Fruit fly (Drosophila melanogaster) whole organism, pupa: ENCODE data around the gene Mcm7.

Experiments
- CG32121 ChIP-seq: fragments of 200-800 bp; sonication (Bioruptor generic); IDR thresholded peaks from 2 replicates; pipeline ENCODE4 v1.3.6; 2022; ENCODE audit warnings: missing biosample characterization, missing genetic modification characterization
- CG9948 ChIP-seq: fragments of 200-800 bp; sonication (Bioruptor generic); optimal IDR thresholded peaks from 2 replicates; lab custom pipeline; 2018; ENCODE audit warnings: missing biosample characterization, mild to moderate bottlenecking, missing genetic modification characterization, moderate library complexity
- D1 ChIP-seq: fragments of 200-800 bp; sonication (Bioruptor generic); optimal IDR thresholded peaks from 2 replicates; lab custom pipeline; 2018; ENCODE audit warnings: missing biosample characterization, mild to moderate bottlenecking, missing genetic modification characterization, moderate library complexity
- Ets98B ChIP-seq: fragments of 200-800 bp; sonication (Bioruptor generic); IDR thresholded peaks from 2 replicates; pipeline ENCODE4 v1.3.6; 2022; ENCODE audit warnings: missing biosample characterization, missing genetic modification characterization
- Pif1A ChIP-seq: fragments of 200-800 bp; sonication (Bioruptor generic); optimal IDR thresholded peaks from 3 replicates; lab custom pipeline; 2016; ENCODE audit warnings: missing biosample characterization, missing genetic modification characterization
- Snoo ChIP-seq: fragments of 200-800 bp; sonication (Bioruptor generic); optimal IDR thresholded peaks from 3 replicates; lab custom pipeline; 2017; ENCODE audit warnings: missing biosample characterization, mild to moderate bottlenecking, missing genetic modification characterization, inconsistent platforms

The Mcm7 gene

DNA sequence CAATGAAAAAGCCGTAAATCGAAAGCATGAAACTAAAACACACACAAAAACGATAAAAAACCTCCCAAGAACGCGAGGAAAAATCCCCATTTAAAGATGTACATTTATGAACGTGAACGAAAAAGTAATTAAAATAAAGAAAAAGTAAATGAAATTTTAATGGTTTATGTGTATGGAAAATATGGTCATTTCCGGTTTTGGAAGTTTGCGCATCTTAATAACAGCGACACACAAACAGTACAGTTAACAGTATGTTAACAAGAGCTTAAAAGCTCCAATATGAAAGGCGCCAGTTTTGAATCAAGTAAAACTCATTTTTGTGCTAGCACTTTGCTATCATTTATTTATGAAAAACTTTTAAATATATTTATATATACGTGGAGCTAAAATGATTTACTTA is 40.5 kb downstream of the Mcm7 start:
- TF ChIP-seq CG9948 (tag; lab: Kevin White, UChicago) (no peak), CG32121 (GFP tag; lab: Robert Waterston, UW) (no peak), Pif1A (GFP tag; lab: Kevin White, UChicago) (peak; percentile 19), D1 (tag; lab: Kevin White, UChicago) (no peak)
- TF ChIP-seq, all 21 proteins: peak for 1

DNA sequence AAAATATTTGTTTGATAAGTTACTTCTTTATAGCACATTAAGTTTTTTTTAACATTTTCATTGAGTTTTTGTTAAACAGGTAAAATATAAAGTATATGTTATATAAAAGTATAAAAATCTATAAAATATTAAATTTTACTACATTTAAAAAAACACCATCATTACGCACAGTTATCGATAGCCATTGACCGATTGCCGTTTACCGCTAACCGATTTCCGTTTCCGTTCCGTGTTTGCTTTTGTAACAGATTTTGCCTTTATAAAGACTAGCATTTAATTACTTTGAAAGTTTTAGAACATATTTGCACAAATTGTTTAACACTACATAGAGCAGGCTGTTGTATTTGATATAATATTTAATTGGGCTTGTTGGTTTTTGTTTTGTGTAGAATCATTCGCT is 48.3 kb downstream of the Mcm7 start:
- TF ChIP-seq D1 (tag; lab: Kevin White, UChicago) (no peak), Ets98B (GFP tag; lab: Robert Waterston, UW) (no peak), Snoo (tag; lab: Kevin White, UChicago) (no peak)
- TF ChIP-seq, all 21 proteins: peak for 0
